Worm (Caenorhabditis elegans) whole organism, young adult: Measurements from ENCODE around the gene flp-7.
A peak's percentile ranks its signal among the peaks of the same experiment; 100 is the strongest.

Experiments used
- B0019.2 ChIP-seq: fragments of 200-800 bp; sonication (Bioruptor generic); conservative IDR thresholded peaks from 2 replicates; pipeline ENCODE4 v1.3.6; 2022; ENCODE audit warnings: missing genetic modification reagents, missing genetic modification characterization, missing compliant biosample characterization
- B0261.1 ChIP-seq: sonication (generic microtip); optimal IDR thresholded peaks from 2 replicates; lab custom pipeline; 2016; ENCODE audit warnings: mild to moderate bottlenecking, missing genetic modification characterization, moderate library complexity, missing compliant biosample characterization
- F23B12.7 ChIP-seq: sonication (generic microtip); optimal IDR thresholded peaks from 2 replicates; lab custom pipeline; 2017; ENCODE audit warnings: missing genetic modification characterization, mild to moderate bottlenecking, missing compliant biosample characterization, antibody characterized with exemption, moderate library complexity; ENCODE audit not compliant: insufficient read depth
- F37B4.10 ChIP-seq: fragments of 200-800 bp; sonication (Bioruptor generic); IDR thresholded peaks from 2 replicates; pipeline ENCODE4 v1.3.6; 2022; ENCODE audit warnings: missing genetic modification characterization, missing compliant biosample characterization
- F55B11.4 ChIP-seq: sonication (generic microtip); optimal IDR thresholded peaks from 2 replicates; lab custom pipeline; 2016; ENCODE audit warnings: missing compliant biosample characterization, missing genetic modification characterization, borderline replicate concordance; ENCODE audit not compliant: insufficient read depth
- T07F8.4 ChIP-seq: sonication (generic microtip); optimal IDR thresholded peaks from 2 replicates; lab custom pipeline; 2016; ENCODE audit warnings: mild to moderate bottlenecking, missing genetic modification characterization, moderate library complexity, missing compliant biosample characterization
- Y53G8AR.9 ChIP-seq: fragments of 200-800 bp; sonication (Bioruptor generic); conservative IDR thresholded peaks from 2 replicates; pipeline ENCODE4 v1.3.6; 2022; ENCODE audit warnings: missing genetic modification reagents, missing genetic modification characterization, missing compliant biosample characterization
- Y67H2A.10 ChIP-seq: fragments of 200-800 bp; sonication (Bioruptor generic); conservative IDR thresholded peaks from 2 replicates; pipeline ENCODE4 v1.3.6; 2022; ENCODE audit warnings: missing genetic modification reagents, missing genetic modification characterization, missing compliant biosample characterization
- Y79H2A.3 ChIP-seq: fragments of 200-800 bp; sonication (Bioruptor generic); conservative IDR thresholded peaks from 2 replicates; pipeline ENCODE4 v1.3.6; 2022; ENCODE audit warnings: missing genetic modification reagents, missing genetic modification characterization, missing compliant biosample characterization
- aptf-2 ChIP-seq: fragments of 200-800 bp; sonication (Bioruptor generic); conservative IDR thresholded peaks from 2 replicates; pipeline ENCODE4 v1.3.6; 2022; ENCODE audit warnings: missing genetic modification reagents, missing genetic modification characterization, missing compliant biosample characterization
- attf-6 ChIP-seq: fragments of 200-800 bp; sonication (Bioruptor generic); IDR thresholded peaks from 2 replicates; pipeline ENCODE4 v1.3.6; 2022; ENCODE audit warnings: missing genetic modification reagents, missing genetic modification characterization, missing compliant biosample characterization
- bed-1 ChIP-seq: fragments of 200-800 bp; sonication (Bioruptor generic); IDR thresholded peaks from 2 replicates; pipeline ENCODE4 v1.3.6; 2022; ENCODE audit warnings: missing genetic modification reagents, missing genetic modification characterization, missing compliant biosample characterization
- cebp-2 ChIP-seq: fragments of 200-800 bp; sonication (Bioruptor generic); IDR thresholded peaks from 2 replicates; pipeline ENCODE4 v1.3.6; 2022; ENCODE audit warnings: missing genetic modification characterization, missing compliant biosample characterization
- ceh-100 ChIP-seq: fragments of 200-800 bp; sonication (Bioruptor generic); IDR thresholded peaks from 2 replicates; pipeline ENCODE4 v1.3.6; 2022; ENCODE audit warnings: missing genetic modification reagents, missing genetic modification characterization, missing compliant biosample characterization
- ceh-27 ChIP-seq: fragments of 200-800 bp; sonication (Bioruptor generic); optimal IDR thresholded peaks from 2 replicates; lab custom pipeline; 2018; ENCODE audit warnings: mild to moderate bottlenecking, missing genetic modification characterization, moderate library complexity, missing compliant biosample characterization
- ceh-40 ChIP-seq: fragments of 200-800 bp; sonication (Bioruptor generic); IDR thresholded peaks from 2 replicates; pipeline ENCODE4 v1.3.6; 2022; ENCODE audit warnings: missing genetic modification characterization, missing compliant biosample characterization
- efl-1 ChIP-seq: fragments of 150-350 bp; optimal IDR thresholded peaks from 2 replicates; lab custom pipeline; 2014; ENCODE audit warnings: missing biosample characterization, missing genetic modification reagents, missing genetic modification characterization
- egrh-3 ChIP-seq: fragments of 200-800 bp; sonication (Bioruptor generic); IDR thresholded peaks from 2 replicates; pipeline ENCODE4 v1.3.6; 2022; ENCODE audit warnings: missing genetic modification reagents, missing genetic modification characterization, missing compliant biosample characterization
- ekl-4 ChIP-seq: fragments of 200-800 bp; sonication (Bioruptor generic); IDR thresholded peaks from 2 replicates; pipeline ENCODE4 v1.3.6; 2022; ENCODE audit warnings: missing genetic modification reagents, missing genetic modification characterization, missing compliant biosample characterization
- ets-4 ChIP-seq: fragments of 200-800 bp; sonication (Bioruptor generic); optimal IDR thresholded peaks from 2 replicates; lab custom pipeline; 2018; ENCODE audit warnings: mild to moderate bottlenecking, missing genetic modification characterization, missing compliant biosample characterization
- hlh-26 ChIP-seq: fragments of 200-800 bp; sonication (Bioruptor generic); conservative IDR thresholded peaks from 2 replicates; pipeline ENCODE4 v1.3.6; 2022; ENCODE audit warnings: missing genetic modification reagents, missing genetic modification characterization, missing compliant biosample characterization
- hmg-1.2 ChIP-seq: fragments of 200-800 bp; sonication (Bioruptor generic); IDR thresholded peaks from 2 replicates; pipeline ENCODE4 v1.3.6; 2022; ENCODE audit warnings: missing genetic modification reagents, missing genetic modification characterization, missing compliant biosample characterization
- hmg-20 ChIP-seq: fragments of 200-800 bp; sonication (Bioruptor generic); IDR thresholded peaks from 2 replicates; pipeline ENCODE4 v1.3.6; 2022; ENCODE audit warnings: missing genetic modification reagents, missing genetic modification characterization, missing compliant biosample characterization
- hrde-1 ChIP-seq: sonication (generic microtip); optimal IDR thresholded peaks from 2 replicates; lab custom pipeline; 2016; ENCODE audit warnings: missing genetic modification characterization, mild to moderate bottlenecking, missing compliant biosample characterization, moderate library complexity, missing genotype, missing genetic modification reagents, borderline replicate concordance
- let-526 ChIP-seq: fragments of 200-800 bp; sonication (Bioruptor generic); IDR thresholded peaks from 2 replicates; pipeline ENCODE4 v1.3.6; 2022; ENCODE audit warnings: missing genetic modification reagents, missing genetic modification characterization, missing compliant biosample characterization
- let-607 ChIP-seq, 2 experiments: fragments of 200-800 bp in 1 of 2; sonication (Bioruptor generic) in 1 of 2; sonication (generic microtip) in 1 of 2; optimal IDR thresholded peaks; 2 replicates each; lab custom pipeline; 2016 to 2018; ENCODE audit warnings: mild to moderate bottlenecking in 2 of 2, missing compliant biosample characterization in 2 of 2, missing genetic modification characterization in 2 of 2, moderate library complexity in 2 of 2, missing genotype in 1 of 2
- lin-26 ChIP-seq: fragments of 200-800 bp; sonication (Bioruptor generic); IDR thresholded peaks from 2 replicates; pipeline ENCODE4 v1.3.6; 2022; ENCODE audit warnings: missing genetic modification reagents, missing genetic modification characterization, missing compliant biosample characterization
- lin-35 ChIP-seq, 3 experiments: fragments of 150-350 bp in 2 of 3; sonication (generic microtip) in 1 of 3; optimal IDR thresholded peaks; 2 replicates each; lab custom pipeline; 2014 to 2018; ENCODE audit warnings: missing biosample characterization in 3 of 3, missing genetic modification characterization in 3 of 3, missing genetic modification reagents in 3 of 3
- lin-54 ChIP-seq: fragments of 200-800 bp; sonication (Bioruptor generic); optimal IDR thresholded peaks from 2 replicates; lab custom pipeline; 2018; ENCODE audit warnings: mild to moderate bottlenecking, missing genetic modification characterization, missing compliant biosample characterization
- lsl-1 ChIP-seq: fragments of 200-800 bp; sonication (Bioruptor generic); optimal IDR thresholded peaks from 2 replicates; lab custom pipeline; 2018; ENCODE audit warnings: mild to moderate bottlenecking, missing genetic modification characterization, moderate library complexity, missing compliant biosample characterization
- madf-3 ChIP-seq: fragments of 200-800 bp; sonication (Bioruptor generic); IDR thresholded peaks from 2 replicates; pipeline ENCODE4 v1.3.6; 2022; ENCODE audit warnings: missing genetic modification reagents, missing genetic modification characterization, missing compliant biosample characterization
- nfya-2 ChIP-seq: fragments of 200-800 bp; sonication (Bioruptor generic); IDR thresholded peaks from 2 replicates; pipeline ENCODE4 v1.3.6; 2022; ENCODE audit warnings: missing genetic modification reagents, missing genetic modification characterization, missing compliant biosample characterization
- nhr-120 ChIP-seq: fragments of 200-800 bp; sonication (Bioruptor generic); IDR thresholded peaks from 2 replicates; pipeline ENCODE4 v1.3.6; 2022; ENCODE audit warnings: missing genetic modification characterization, missing compliant biosample characterization
- pbrm-1 ChIP-seq: fragments of 200-800 bp; sonication (Bioruptor generic); IDR thresholded peaks from 2 replicates; pipeline ENCODE4 v1.3.6; 2022; ENCODE audit warnings: missing genetic modification reagents, missing genetic modification characterization, missing compliant biosample characterization
- pha-4 ChIP-seq: fragments of 150-350 bp; sonication (generic microtip); optimal IDR thresholded peaks from 2 replicates; lab custom pipeline; 2014; ENCODE audit warnings: missing biosample characterization, missing genetic modification reagents, missing genetic modification characterization
- rec-8 ChIP-seq, 2 experiments: sonication (generic microtip); optimal IDR thresholded peaks; 2 replicates each; lab custom pipeline; 2016; ENCODE audit warnings: mild to moderate bottlenecking in 2 of 2, missing genetic modification characterization in 2 of 2, missing genetic modification reagents in 2 of 2, missing genotype in 2 of 2, missing biosample characterization in 1 of 2, missing compliant biosample characterization in 1 of 2, moderate library complexity in 1 of 2
- repo-1 ChIP-seq: sonication (generic microtip); optimal IDR thresholded peaks from 2 replicates; lab custom pipeline; 2017; ENCODE audit warnings: mild to moderate bottlenecking, missing genetic modification characterization, missing compliant biosample characterization
- sdz-38 ChIP-seq: sonication (generic microtip); optimal IDR thresholded peaks from 2 replicates; lab custom pipeline; 2016; ENCODE audit warnings: missing genotype, missing genetic modification characterization, missing compliant biosample characterization
- snpc-3.4 ChIP-seq: sonication (generic microtip); optimal IDR thresholded peaks from 2 replicates; lab custom pipeline; 2017; ENCODE audit warnings: missing genetic modification characterization, mild to moderate bottlenecking, missing compliant biosample characterization, antibody characterized with exemption, moderate library complexity, missing genotype, missing genetic modification reagents
- snpc-4 ChIP-seq, 5 experiments: fragments of 150-350 bp in 1 of 5; sonication (generic microtip) in 4 of 5; optimal IDR thresholded peaks; 2 replicates each; lab custom pipeline; 2014 to 2018; ENCODE audit warnings: missing genetic modification characterization in 5 of 5, missing biosample characterization in 3 of 5, antibody characterized with exemption in 2 of 5, mild to moderate bottlenecking in 2 of 5, missing compliant biosample characterization in 2 of 5, missing genotype in 2 of 5, moderate library complexity in 2 of 5, missing genetic modification reagents in 1 of 5
- somi-1 ChIP-seq: fragments of 200-800 bp; sonication (Bioruptor generic); optimal IDR thresholded peaks from 2 replicates; lab custom pipeline; 2018; ENCODE audit warnings: mild to moderate bottlenecking, missing genetic modification characterization, missing compliant biosample characterization
- unc-62 ChIP-seq: fragments of 150-350 bp; optimal IDR thresholded peaks from 2 replicates; lab custom pipeline; 2014; ENCODE audit warnings: missing biosample characterization, missing genetic modification reagents, missing genetic modification characterization
- xnd-1 ChIP-seq: sonication (generic microtip); optimal IDR thresholded peaks from 2 replicates; lab custom pipeline; 2016; ENCODE audit warnings: missing genotype, missing genetic modification reagents, missing genetic modification characterization, missing compliant biosample characterization
- ztf-18 ChIP-seq: sonication (generic microtip); optimal IDR thresholded peaks from 2 replicates; lab custom pipeline; 2016; ENCODE audit warnings: missing genotype, mild to moderate bottlenecking, missing genetic modification characterization, missing compliant biosample characterization
- ztf-28 ChIP-seq: fragments of 200-800 bp; sonication (Bioruptor generic); IDR thresholded peaks from 2 replicates; pipeline ENCODE4 v1.3.6; 2022; ENCODE audit warnings: missing genetic modification reagents, missing genetic modification characterization, missing compliant biosample characterization

flp-7 gene

DNA sequence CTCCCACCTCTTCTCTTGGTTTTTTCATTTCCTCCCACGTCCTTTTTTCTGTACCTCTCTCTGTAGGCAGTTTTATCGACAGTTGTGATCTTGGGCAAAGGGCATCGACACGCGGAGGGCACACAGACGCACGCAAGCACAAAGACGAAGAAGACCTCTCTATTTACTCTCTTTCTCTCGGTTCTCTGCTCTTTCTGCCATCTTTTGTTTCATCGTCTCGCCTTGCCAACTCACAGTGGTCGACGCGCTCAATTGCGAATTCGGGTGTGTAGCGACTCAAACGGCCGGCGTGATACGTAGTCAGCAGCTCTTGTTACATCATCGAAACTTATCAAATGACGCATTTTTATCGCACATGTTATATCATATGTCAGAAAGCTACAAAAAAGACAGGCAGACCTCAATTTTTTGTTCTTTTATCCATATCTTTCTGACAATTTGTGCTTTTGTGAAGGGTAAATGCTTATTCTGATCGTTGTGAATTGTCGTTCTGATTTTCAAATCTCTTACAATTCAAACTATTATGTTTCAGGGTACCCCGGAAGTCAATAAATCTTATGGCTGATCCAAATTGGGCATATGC, 44.5 kb upstream of the flp-7 start, which contains the start of gene puf-9 (continued):
- no peak for TF ChIP-seq hlh-26 (GFP tag; lab: Robert Waterston, UW)
- peak; percentile 89 for TF ChIP-seq ets-4 (GFP tag; lab: Kevin White, UChicago)
- peak; percentile 90 for TF ChIP-seq let-526 (GFP tag; lab: Robert Waterston, UW)
- TF ChIP-seq B0019.2 (GFP tag; lab: Robert Waterston, UW) = no peak
- TF ChIP-seq sdz-38 = no peak
- TF ChIP-seq pbrm-1 = peak; percentile 97
- peak; percentile 92 for TF ChIP-seq hmg-1.2
- peak; percentile 90 for TF ChIP-seq lin-26 (GFP tag; lab: Robert Waterston, UW)
- no peak for TF ChIP-seq nfya-2 (GFP tag; lab: Robert Waterston, UW)
- TF ChIP-seq ceh-40 (GFP tag; lab: Robert Waterston, UW) = 0 out of 2 replicates have a peak, but pooled peaks have one; percentile 28
- peak; percentile 37 for TF ChIP-seq B0261.1
- peak in 1 of 3 experiments; percentile 94 for TF ChIP-seq lin-35 (GFP tag; optimal IDR thresholded peaks at IDR 0.05; lab: Kevin White, UChicago)
- TF ChIP-seq ztf-28 (GFP tag; lab: Robert Waterston, UW) = no peak
- peak; percentile 99 for TF ChIP-seq ceh-27 (GFP tag; lab: Kevin White, UChicago)
- 0 out of 2 replicates have a peak, but pooled peaks have one; percentile 54 for TF ChIP-seq bed-1 (GFP tag; lab: Robert Waterston, UW)
- peak; percentile 88 for TF ChIP-seq cebp-2
- peak; percentile 78 for TF ChIP-seq repo-1 (tag; lab: Kevin White, UChicago)
- TF ChIP-seq efl-1 (GFP tag; lab: Kevin White, UChicago) = no peak
- TF ChIP-seq let-607 (tag; optimal IDR thresholded peaks at IDR 0.05; lab: Kevin White, UChicago) = peak; percentile 98 to 99
- 0 out of 2 replicates have a peak, but pooled peaks have one; percentile 17 for TF ChIP-seq Y79H2A.3 (GFP tag; lab: Robert Waterston, UW)
- TF ChIP-seq lin-54 (GFP tag; lab: Kevin White, UChicago) = peak; percentile 82
- TF ChIP-seq hrde-1 = no peak
- peak; percentile 95 for TF ChIP-seq unc-62 (GFP tag; lab: Kevin White, UChicago)
- no peak for TF ChIP-seq F37B4.10 (GFP tag; lab: Robert Waterston, UW)
- 0 out of 2 replicates have a peak, but pooled peaks have one; percentile 25 for TF ChIP-seq nhr-120 (GFP tag; lab: Robert Waterston, UW)
- TF ChIP-seq rec-8 (tag; optimal IDR thresholded peaks at IDR 0.05; lab: Kevin White, UChicago) = no peak
- TF ChIP-seq lsl-1 (GFP tag; lab: Kevin White, UChicago) = peak; percentile 7
- TF ChIP-seq aptf-2 (GFP tag; lab: Robert Waterston, UW) = 0 out of 2 replicates have a peak, but pooled peaks have one; percentile 55
- TF ChIP-seq egrh-3 = peak; percentile 74; the same call in 1 of the 2 replicates
- TF ChIP-seq hmg-20 (GFP tag; lab: Robert Waterston, UW) = peak; percentile 61; the same call in 1 of the 2 replicates
- TF ChIP-seq snpc-4 (GFP tag; optimal IDR thresholded peaks at IDR 0.05; lab: Kevin White, UChicago) = peak; percentile 37
- peak; percentile 79 to 87 (median 82) for TF ChIP-seq snpc-4 (tag; optimal IDR thresholded peaks at IDR 0.05; lab: Kevin White, UChicago)
- TF ChIP-seq F23B12.7 (tag; lab: Kevin White, UChicago) = peak; percentile 85
- no peak for TF ChIP-seq xnd-1 (tag; lab: Kevin White, UChicago)
- TF ChIP-seq somi-1 = peak; percentile 99
- peak; percentile 93 for TF ChIP-seq ekl-4 (GFP tag; lab: Robert Waterston, UW)
- no peak for TF ChIP-seq F55B11.4 (tag; lab: Kevin White, UChicago)
- TF ChIP-seq Y67H2A.10 (GFP tag; lab: Robert Waterston, UW) = peak; percentile 92
- no peak for TF ChIP-seq attf-6 (GFP tag; lab: Robert Waterston, UW)
- TF ChIP-seq pha-4 (tag; lab: Kevin White, UChicago) = peak; percentile 98
- TF ChIP-seq ceh-100 (GFP tag; lab: Robert Waterston, UW) = peak; percentile 56
- TF ChIP-seq madf-3 (GFP tag; lab: Robert Waterston, UW) = peak; percentile 89
- peak; percentile 92 for TF ChIP-seq Y53G8AR.9
- TF ChIP-seq ztf-18 (tag; lab: Kevin White, UChicago) = peak; percentile 78
- no peak for TF ChIP-seq snpc-3.4 (tag; lab: Kevin White, UChicago)
- TF ChIP-seq T07F8.4 (tag; lab: Kevin White, UChicago) = peak; percentile 19
